Worm (Caenorhabditis elegans): ENCODE measurements around the gene C02E7.6.

- TF ChIP-seq lin-32 (GFP tag; optimal IDR thresholded peaks at IDR 0.05) (no peak), snpc-4 (tag; optimal IDR thresholded peaks at IDR 0.05) (no peak), nhr-28 (tag; optimal IDR thresholded peaks at IDR 0.05) (no peak), elt-3 (tag; optimal IDR thresholded peaks at IDR 0.05) (no peak), unc-62 (GFP tag; optimal IDR thresholded peaks at IDR 0.05) (no peak), ztf-11 (tag; optimal IDR thresholded peaks at IDR 0.05) (no peak), nhr-12 (tag; optimal IDR thresholded peaks at IDR 0.05) (no peak), unc-39 (tag; optimal IDR thresholded peaks at IDR 0.05) (no peak), lsy-2 (tag; optimal IDR thresholded peaks at IDR 0.05) (no peak), mab-5 (tag; optimal IDR thresholded peaks at IDR 0.05) (no peak), cnd-1 (tag; optimal IDR thresholded peaks at IDR 0.05) (no peak), nhr-237 (tag; optimal IDR thresholded peaks at IDR 0.05) (no peak), sptf-1 (tag; optimal IDR thresholded peaks at IDR 0.05) (no peak), mep-1 (tag; optimal IDR thresholded peaks at IDR 0.05) (no peak)
Observed at ce11 chrV:4933268-4933667, 14.3 kb downstream of the C02E7.6 start.
